Worm (Caenorhabditis elegans) whole organism, young adult: ENCODE results near the gene gap-1.

Experiments used
- B0035.1 ChIP-seq: sonication (generic microtip); optimal IDR thresholded peaks from 2 replicates; lab custom pipeline; 2016; ENCODE audit warnings: missing genetic modification characterization, mild to moderate bottlenecking, missing compliant biosample characterization, missing genotype, missing genetic modification reagents
- C17E4.6 ChIP-seq: fragments of 200-800 bp; sonication (Bioruptor generic); IDR thresholded peaks from 2 replicates; pipeline ENCODE4 v1.3.6; 2022; ENCODE audit warnings: missing genetic modification reagents, missing genetic modification characterization, missing compliant biosample characterization
- F55B11.4 ChIP-seq: sonication (generic microtip); optimal IDR thresholded peaks from 2 replicates; lab custom pipeline; 2016; ENCODE audit warnings: missing compliant biosample characterization, missing genetic modification characterization, borderline replicate concordance; ENCODE audit not compliant: insufficient read depth
- Y56A3A.18 ChIP-seq: fragments of 200-800 bp; sonication (Bioruptor generic); IDR thresholded peaks from 2 replicates; pipeline ENCODE4 v1.3.6; 2022; ENCODE audit warnings: missing genetic modification reagents, missing genetic modification characterization, missing compliant biosample characterization
- ama-1 ChIP-seq, 3 experiments: fragments of 150-350 bp in 1 of 3; sonication (generic microtip) in 2 of 3; optimal IDR thresholded peaks; 2 replicates each; lab custom pipeline; 2014 to 2018; ENCODE audit warnings: missing biosample characterization in 2 of 3, missing genetic modification characterization in 2 of 3, missing genetic modification reagents in 2 of 3
- aptf-2 ChIP-seq: fragments of 200-800 bp; sonication (Bioruptor generic); conservative IDR thresholded peaks from 2 replicates; pipeline ENCODE4 v1.3.6; 2022; ENCODE audit warnings: missing genetic modification reagents, missing genetic modification characterization, missing compliant biosample characterization
- aptf-3 ChIP-seq: fragments of 200-800 bp; sonication (Bioruptor generic); IDR thresholded peaks from 2 replicates; pipeline ENCODE4 v1.3.6; 2022; ENCODE audit warnings: missing genetic modification characterization, missing compliant biosample characterization
- atf-7 ChIP-seq: sonication (generic microtip); optimal IDR thresholded peaks from 2 replicates; lab custom pipeline; 2017; ENCODE audit warnings: mild to moderate bottlenecking, missing genetic modification characterization, missing compliant biosample characterization
- attf-3 ChIP-seq: fragments of 200-800 bp; sonication (Bioruptor generic); conservative IDR thresholded peaks from 2 replicates; pipeline ENCODE4 v1.3.6; 2022; ENCODE audit warnings: missing genetic modification reagents, missing genetic modification characterization, missing compliant biosample characterization
- attf-5 ChIP-seq: fragments of 200-800 bp; sonication (Bioruptor generic); optimal IDR thresholded peaks from 2 replicates; lab custom pipeline; 2018; ENCODE audit warnings: mild to moderate bottlenecking, missing genetic modification characterization, missing compliant biosample characterization
- bed-2 ChIP-seq: fragments of 200-800 bp; sonication (Bioruptor generic); IDR thresholded peaks from 2 replicates; pipeline ENCODE4 v1.3.6; 2022; ENCODE audit warnings: missing genetic modification reagents, missing genetic modification characterization, missing compliant biosample characterization
- ccch-3 ChIP-seq: fragments of 200-800 bp; sonication (Bioruptor generic); optimal IDR thresholded peaks from 2 replicates; lab custom pipeline; 2018; ENCODE audit warnings: mild to moderate bottlenecking, missing genetic modification characterization, missing compliant biosample characterization
- cebp-2 ChIP-seq: fragments of 200-800 bp; sonication (Bioruptor generic); IDR thresholded peaks from 2 replicates; pipeline ENCODE4 v1.3.6; 2022; ENCODE audit warnings: missing genetic modification characterization, missing compliant biosample characterization
- ceh-27 ChIP-seq: fragments of 200-800 bp; sonication (Bioruptor generic); optimal IDR thresholded peaks from 2 replicates; lab custom pipeline; 2018; ENCODE audit warnings: mild to moderate bottlenecking, missing genetic modification characterization, moderate library complexity, missing compliant biosample characterization
- die-1 ChIP-seq: sonication (generic microtip); optimal IDR thresholded peaks from 2 replicates; lab custom pipeline; 2016; ENCODE audit warnings: missing genotype, mild to moderate bottlenecking, missing genetic modification characterization, missing compliant biosample characterization
- dox-1 ChIP-seq: fragments of 200-800 bp; sonication (Bioruptor generic); IDR thresholded peaks from 2 replicates; pipeline ENCODE4 v1.3.6; 2022; ENCODE audit warnings: missing genetic modification reagents, missing genetic modification characterization, missing compliant biosample characterization
- efl-1 ChIP-seq: fragments of 150-350 bp; optimal IDR thresholded peaks from 2 replicates; lab custom pipeline; 2014; ENCODE audit warnings: missing biosample characterization, missing genetic modification reagents, missing genetic modification characterization
- egrh-3 ChIP-seq: fragments of 200-800 bp; sonication (Bioruptor generic); IDR thresholded peaks from 2 replicates; pipeline ENCODE4 v1.3.6; 2022; ENCODE audit warnings: missing genetic modification reagents, missing genetic modification characterization, missing compliant biosample characterization
- fkh-3 ChIP-seq: sonication (generic microtip); optimal IDR thresholded peaks from 2 replicates; lab custom pipeline; 2016; ENCODE audit warnings: mild to moderate bottlenecking, missing genetic modification characterization, missing compliant biosample characterization
- hlh-12 ChIP-seq: sonication (generic microtip); optimal IDR thresholded peaks from 2 replicates; lab custom pipeline; 2016; ENCODE audit warnings: missing genetic modification characterization, missing compliant biosample characterization
- hlh-26 ChIP-seq: fragments of 200-800 bp; sonication (Bioruptor generic); conservative IDR thresholded peaks from 2 replicates; pipeline ENCODE4 v1.3.6; 2022; ENCODE audit warnings: missing genetic modification reagents, missing genetic modification characterization, missing compliant biosample characterization
- hmg-1.2 ChIP-seq: fragments of 200-800 bp; sonication (Bioruptor generic); IDR thresholded peaks from 2 replicates; pipeline ENCODE4 v1.3.6; 2022; ENCODE audit warnings: missing genetic modification reagents, missing genetic modification characterization, missing compliant biosample characterization
- hmg-20 ChIP-seq: fragments of 200-800 bp; sonication (Bioruptor generic); IDR thresholded peaks from 2 replicates; pipeline ENCODE4 v1.3.6; 2022; ENCODE audit warnings: missing genetic modification reagents, missing genetic modification characterization, missing compliant biosample characterization
- hrde-1 ChIP-seq: sonication (generic microtip); optimal IDR thresholded peaks from 2 replicates; lab custom pipeline; 2016; ENCODE audit warnings: missing genetic modification characterization, mild to moderate bottlenecking, missing compliant biosample characterization, moderate library complexity, missing genotype, missing genetic modification reagents, borderline replicate concordance
- lir-1 ChIP-seq: fragments of 200-800 bp; sonication (Bioruptor generic); conservative IDR thresholded peaks from 2 replicates; pipeline ENCODE4 v1.3.6; 2022; ENCODE audit warnings: missing genetic modification reagents, missing genetic modification characterization, missing compliant biosample characterization
- lsl-1 ChIP-seq: fragments of 200-800 bp; sonication (Bioruptor generic); optimal IDR thresholded peaks from 2 replicates; lab custom pipeline; 2018; ENCODE audit warnings: mild to moderate bottlenecking, missing genetic modification characterization, moderate library complexity, missing compliant biosample characterization
- mcd-1 ChIP-seq: fragments of 200-800 bp; sonication (Bioruptor generic); IDR thresholded peaks from 2 replicates; pipeline ENCODE4 v1.3.6; 2022; ENCODE audit warnings: missing genetic modification reagents, missing genetic modification characterization, missing compliant biosample characterization
- mxl-1 ChIP-seq: sonication (generic microtip); optimal IDR thresholded peaks from 2 replicates; lab custom pipeline; 2016; ENCODE audit warnings: missing genetic modification characterization, missing compliant biosample characterization
- nfyb-1 ChIP-seq: fragments of 200-800 bp; sonication (Bioruptor generic); IDR thresholded peaks from 2 replicates; pipeline ENCODE4 v1.3.6; 2022; ENCODE audit warnings: missing genetic modification reagents, missing genetic modification characterization, missing compliant biosample characterization
- nhr-120 ChIP-seq: fragments of 200-800 bp; sonication (Bioruptor generic); IDR thresholded peaks from 2 replicates; pipeline ENCODE4 v1.3.6; 2022; ENCODE audit warnings: missing genetic modification characterization, missing compliant biosample characterization
- nhr-80 ChIP-seq: sonication (generic microtip); optimal IDR thresholded peaks from 2 replicates; lab custom pipeline; 2016; ENCODE audit warnings: missing genetic modification characterization, missing compliant biosample characterization
- rcor-1 ChIP-seq: fragments of 200-800 bp; sonication (Bioruptor generic); IDR thresholded peaks from 2 replicates; pipeline ENCODE4 v1.3.6; 2022; ENCODE audit warnings: missing genetic modification reagents, missing genetic modification characterization, missing compliant biosample characterization
- snpc-1.3 ChIP-seq: sonication (generic microtip); optimal IDR thresholded peaks from 2 replicates; lab custom pipeline; 2017; ENCODE audit warnings: missing genetic modification characterization, mild to moderate bottlenecking, missing compliant biosample characterization, antibody characterized with exemption, moderate library complexity, missing genotype, missing genetic modification reagents; ENCODE audit not compliant: insufficient read depth
- snpc-4 ChIP-seq, 5 experiments: fragments of 150-350 bp in 1 of 5; sonication (generic microtip) in 4 of 5; optimal IDR thresholded peaks; 2 replicates each; lab custom pipeline; 2014 to 2018; ENCODE audit warnings: missing genetic modification characterization in 5 of 5, missing biosample characterization in 3 of 5, antibody characterized with exemption in 2 of 5, mild to moderate bottlenecking in 2 of 5, missing compliant biosample characterization in 2 of 5, missing genotype in 2 of 5, moderate library complexity in 2 of 5, missing genetic modification reagents in 1 of 5
- xnd-1 ChIP-seq: sonication (generic microtip); optimal IDR thresholded peaks from 2 replicates; lab custom pipeline; 2016; ENCODE audit warnings: missing genotype, missing genetic modification reagents, missing genetic modification characterization, missing compliant biosample characterization
- ztf-26 ChIP-seq: sonication (generic microtip); optimal IDR thresholded peaks from 2 replicates; lab custom pipeline; 2017; ENCODE audit warnings: missing genetic modification characterization, missing compliant biosample characterization

Gene gap-1

ce11 chrX:2163084-2163483, 29.2 kb upstream of the gap-1 start, which contains the start of gene pdf-2:
pdf-2 (plus strand) TSS chrX:2163384.
- TF ChIP-seq mcd-1 (GFP tag; lab: Robert Waterston, UW), result no peak
- no peak for TF ChIP-seq egrh-3 (GFP tag; lab: Robert Waterston, UW)
- TF ChIP-seq bed-2 (GFP tag; lab: Robert Waterston, UW), result no peak
- TF ChIP-seq aptf-3 (GFP tag; lab: Robert Waterston, UW), result no peak
- no peak for TF ChIP-seq cebp-2
- no peak for TF ChIP-seq die-1 (tag; lab: Kevin White, UChicago)
- no peak for TF ChIP-seq atf-7 (tag; lab: Kevin White, UChicago)
- no peak for TF ChIP-seq mxl-1

DNA sequence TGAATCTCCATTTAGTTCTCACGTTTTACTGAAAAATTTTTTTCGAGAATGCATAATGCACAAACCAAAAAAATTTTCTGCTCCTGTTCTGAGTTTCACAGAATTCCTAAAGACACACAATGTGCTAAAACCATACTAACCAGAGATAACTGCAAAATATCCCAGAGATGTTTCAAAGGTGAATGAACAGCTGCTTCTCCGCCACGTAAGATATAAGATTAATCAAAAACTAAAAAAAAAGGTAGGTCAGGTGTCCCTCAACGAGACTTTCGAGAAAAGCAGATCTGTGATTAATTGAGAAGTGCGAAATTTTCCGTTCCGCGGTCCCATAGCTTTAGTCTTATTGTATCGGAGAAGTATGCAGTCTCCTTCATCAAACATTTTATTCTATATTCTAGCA, 27.6 kb upstream of the gap-1 start, which contains the start of gene F48B9.3:
Gene F48B9.3, plus strand, starts transcription at position 301 of the 400 bp plus-strand sequence.
- no peak for TF ChIP-seq F55B11.4 (tag; lab: Kevin White, UChicago)
- no peak for TF ChIP-seq hlh-12 (tag; lab: Kevin White, UChicago)
- no peak for TF ChIP-seq die-1 (tag; lab: Kevin White, UChicago)
- TF ChIP-seq rcor-1 (GFP tag; lab: Robert Waterston, UW), result no peak
- TF ChIP-seq B0035.1, result no peak
- no peak for TF ChIP-seq nhr-120
- no peak for TF ChIP-seq hlh-26 (GFP tag; lab: Robert Waterston, UW)
- TF ChIP-seq xnd-1, result no peak
- no peak for TF ChIP-seq mcd-1 (GFP tag; lab: Robert Waterston, UW)
- TF ChIP-seq lsl-1 (GFP tag; lab: Kevin White, UChicago), result no peak
- no peak for TF ChIP-seq lir-1 (GFP tag; lab: Robert Waterston, UW)
- TF ChIP-seq Y56A3A.18 (GFP tag; lab: Robert Waterston, UW), result no peak

DNA sequence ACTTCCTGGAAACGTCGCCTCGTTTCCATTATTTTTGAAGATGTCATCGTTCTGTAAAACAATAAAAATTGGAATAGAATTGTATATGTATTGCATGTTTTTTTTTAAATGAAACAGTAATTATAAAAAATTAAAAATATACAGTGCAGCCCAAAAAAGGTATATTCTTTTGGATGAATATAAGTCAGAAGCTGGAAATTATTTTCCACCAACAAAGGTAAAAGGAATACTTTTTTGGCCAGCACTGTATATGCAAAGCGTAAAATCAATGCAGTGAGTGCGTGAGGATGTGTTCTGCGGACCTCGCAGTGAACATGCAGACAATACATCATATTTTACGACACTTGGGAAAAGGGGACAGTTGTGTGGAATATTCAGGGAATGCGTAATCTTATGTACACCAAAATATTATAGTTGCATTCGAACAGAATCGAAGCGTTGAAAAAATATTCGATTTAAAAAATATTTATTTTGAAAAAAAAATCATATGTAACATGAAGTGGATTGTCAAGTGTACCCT, 15.9 kb upstream of the gap-1 start, which contains the start of gene F48B9.8:
Gene F48B9.8, minus strand, starts transcription at position 51 of the 520 bp plus-strand sequence.
- TF ChIP-seq snpc-4 (GFP tag; optimal IDR thresholded peaks at IDR 0.05; lab: Kevin White, UChicago) (no peak), snpc-4 (tag; optimal IDR thresholded peaks at IDR 0.05; lab: Kevin White, UChicago) (no peak), ccch-3 (no peak), efl-1 (no peak), aptf-3 (GFP tag; lab: Robert Waterston, UW) (no peak), aptf-2 (GFP tag; lab: Robert Waterston, UW) (no peak), dox-1 (no peak)

DNA sequence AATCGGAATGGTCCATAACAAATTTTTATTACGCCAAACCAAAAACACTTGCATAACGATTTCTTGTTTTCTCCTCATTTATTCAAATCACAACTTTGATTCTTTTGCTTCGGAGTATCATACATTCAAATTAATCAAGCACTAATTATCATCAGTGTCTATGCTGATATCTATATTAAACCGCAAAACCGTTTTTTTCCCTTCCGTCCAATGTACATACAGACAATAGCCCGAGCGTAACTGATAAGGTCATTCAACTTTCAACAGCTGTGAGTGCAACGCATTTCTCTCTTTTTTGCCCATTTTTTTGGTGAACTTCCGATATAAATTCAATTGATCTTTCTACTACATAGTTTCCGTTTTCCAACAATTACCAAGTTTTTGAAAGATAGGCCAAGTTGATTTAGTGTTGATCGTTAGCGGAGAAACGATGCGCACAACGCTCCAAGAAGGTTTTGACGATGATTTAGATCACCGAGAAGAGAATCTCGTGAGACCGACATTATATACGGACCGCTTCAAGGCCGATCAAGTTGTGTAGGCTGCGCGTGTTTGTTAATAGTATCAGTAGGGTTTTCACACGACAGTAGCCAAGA, 14.5 kb upstream of the gap-1 start:
- no peak for TF ChIP-seq attf-3

- TF ChIP-seq nhr-80 (peak; percentile 57), fkh-3 (tag; lab: Kevin White, UChicago) (no peak)
These were observed 13.8 kb upstream of the gap-1 start for ce11 chrX:2178410-2178944.

DNA sequence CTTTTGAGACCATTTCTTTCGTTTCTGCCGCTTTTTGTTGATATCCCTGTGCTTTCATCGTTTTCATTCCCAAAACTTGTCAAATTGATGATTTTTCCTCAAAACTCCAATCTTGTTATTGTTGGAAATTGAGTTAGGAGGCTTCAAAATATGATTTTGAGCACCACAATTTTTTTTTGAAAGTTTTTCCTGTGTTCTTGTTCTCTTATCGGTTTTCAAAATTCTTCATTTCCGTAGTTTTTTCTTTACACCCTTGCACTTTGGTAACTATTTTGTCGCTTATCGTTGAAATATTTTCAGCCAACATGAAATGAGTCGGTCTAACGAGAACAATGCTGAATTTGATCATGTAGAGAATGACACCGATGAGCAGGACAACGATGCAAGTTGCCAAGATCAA, 11.7 kb upstream of the gap-1 start, which contains the start of gene F48B9.1:
Gene F48B9.1, plus strand, starts transcription at position 301 of the 400 bp plus-strand sequence.
- TF ChIP-seq nfyb-1 (GFP tag; lab: Robert Waterston, UW) (no peak), hmg-1.2 (GFP tag; lab: Robert Waterston, UW) (no peak), ztf-26 (tag; lab: Kevin White, UChicago) (no peak), hmg-20 (GFP tag; lab: Robert Waterston, UW) (no peak), ceh-27 (no peak), ccch-3 (no peak), C17E4.6 (GFP tag; lab: Robert Waterston, UW) (no peak), ama-1 (optimal IDR thresholded peaks at IDR 0.05; lab: Kevin White, UChicago) (no peak), ama-1 (GFP tag; optimal IDR thresholded peaks at IDR 0.05; lab: Kevin White, UChicago) (no peak), attf-5 (GFP tag; lab: Kevin White, UChicago) (no peak), hrde-1 (tag; lab: Kevin White, UChicago) (no peak), rcor-1 (GFP tag; lab: Robert Waterston, UW) (no peak), snpc-1.3 (tag; lab: Kevin White, UChicago) (no peak)
